Fruit fly (Drosophila melanogaster) whole organism, wandering third instar larva: ENCODE data around the gene GstD2.

Experiments used
- Abd-B ChIP-seq: fragments of >200 bp; optimal IDR thresholded peaks from 2 replicates; lab custom pipeline; 2017; ENCODE audit warnings: missing biosample characterization, missing genetic modification characterization
- CG9705 ChIP-seq: fragments of 200-800 bp; sonication (Bioruptor generic); optimal IDR thresholded peaks from 2 replicates; lab custom pipeline; 2018; ENCODE audit warnings: missing biosample characterization, mild to moderate bottlenecking, missing genetic modification characterization
- Dif ChIP-seq: fragments of 200-275, 200-300 bp; sonication (Bioruptor generic); optimal IDR thresholded peaks from 2 replicates; lab custom pipeline; 2018; ENCODE audit warnings: missing biosample characterization, missing genetic modification characterization; ENCODE audit not compliant: partially characterized antibody
- GATAd ChIP-seq: sonication (Bioruptor generic); optimal IDR thresholded peaks from 2 replicates; lab custom pipeline; 2016; ENCODE audit warnings: missing biosample characterization, missing genetic modification characterization
- HLH106 ChIP-seq: fragments of 200-800 bp; optimal IDR thresholded peaks from 3 replicates; lab custom pipeline; 2019; ENCODE audit warnings: missing biosample characterization, mild to moderate bottlenecking, missing genetic modification characterization, moderate library complexity
- Hnf4 ChIP-seq: fragments of 200-800 bp; sonication (Bioruptor generic); optimal IDR thresholded peaks from 2 replicates; lab custom pipeline; 2016; ENCODE audit warnings: missing biosample characterization, mild to moderate bottlenecking, missing genetic modification characterization
- Hr78 ChIP-seq: fragments of >200 bp; optimal IDR thresholded peaks from 2 replicates; lab custom pipeline; 2017; ENCODE audit warnings: missing biosample characterization, missing genetic modification characterization
- Hr83 ChIP-seq: fragments of 200-300 bp; sonication (Bioruptor generic); optimal IDR thresholded peaks from 2 replicates; lab custom pipeline; 2016; ENCODE audit warnings: missing biosample characterization, mild to moderate bottlenecking, missing genetic modification characterization, moderate library complexity; ENCODE audit not compliant: poor library complexity, severe bottlenecking
- Jra ChIP-seq: sonication (Bioruptor generic); optimal IDR thresholded peaks from 2 replicates; lab custom pipeline; 2016; ENCODE audit warnings: missing biosample characterization, missing genetic modification characterization
- Mio ChIP-seq: sonication (Bioruptor generic); optimal IDR thresholded peaks from 2 replicates; lab custom pipeline; 2016; ENCODE audit warnings: missing biosample characterization, missing genetic modification characterization
- N ChIP-seq: fragments of >200 bp; optimal IDR thresholded peaks from 2 replicates; lab custom pipeline; 2018; ENCODE audit warnings: missing biosample characterization, missing external identifiers, missing genetic modification characterization
- OdsH ChIP-seq: fragments of 200-800 bp; sonication (Bioruptor generic); optimal IDR thresholded peaks from 2 replicates; lab custom pipeline; 2016; ENCODE audit warnings: missing biosample characterization, mild to moderate bottlenecking, missing genetic modification characterization
- Rel ChIP-seq, 2 experiments: fragments of 200-800 bp; sonication (Bioruptor generic) in 1 of 2; optimal IDR thresholded peaks; 2 replicates in 1 of 2; 3 replicates in 1 of 2; lab custom pipeline; 2016 to 2019; ENCODE audit warnings: mild to moderate bottlenecking in 2 of 2, missing biosample characterization in 2 of 2, missing genetic modification characterization in 2 of 2, moderate library complexity in 1 of 2
- Sp1 ChIP-seq: fragments of 200-800 bp; sonication (Bioruptor generic); optimal IDR thresholded peaks from 3 replicates; lab custom pipeline; 2019; ENCODE audit warnings: missing biosample characterization, mild to moderate bottlenecking, missing genetic modification characterization, moderate library complexity
- Vsx2 ChIP-seq: fragments of 200-300, 225-300 bp; sonication (Bioruptor generic); optimal IDR thresholded peaks from 2 replicates; lab custom pipeline; 2018; ENCODE audit warnings: missing biosample characterization, missing genetic modification characterization; ENCODE audit not compliant: partially characterized antibody
- br ChIP-seq: fragments of 200-800 bp; sonication (Bioruptor generic); optimal IDR thresholded peaks from 2 replicates; lab custom pipeline; 2016; ENCODE audit warnings: missing biosample characterization, missing genetic modification characterization
- dl ChIP-seq, 2 experiments: fragments of 175-275, 200-275 bp in 1 of 2; fragments of 200-275 bp in 1 of 2; sonication (Bioruptor generic); optimal IDR thresholded peaks; lab custom pipeline; 2018; ENCODE audit warnings: mild to moderate bottlenecking in 2 of 2, missing biosample characterization in 2 of 2, missing genetic modification characterization in 2 of 2, moderate library complexity in 2 of 2; ENCODE audit not compliant: partially characterized antibody in 2 of 2, insufficient read depth in 1 of 2
- dmrt93B ChIP-seq: fragments of 200-800 bp; sonication (Bioruptor generic); optimal IDR thresholded peaks from 2 replicates; lab custom pipeline; 2018; ENCODE audit warnings: missing biosample characterization, mild to moderate bottlenecking, missing genetic modification characterization
- dsf ChIP-seq: sonication (Bioruptor generic); optimal IDR thresholded peaks from 2 replicates; lab custom pipeline; 2016; ENCODE audit warnings: missing biosample characterization, missing genetic modification characterization, borderline replicate concordance
- ey ChIP-seq: fragments of 200-800 bp; sonication (Bioruptor generic); optimal IDR thresholded peaks from 2 replicates; lab custom pipeline; 2016; ENCODE audit warnings: missing biosample characterization, missing genetic modification characterization
- foxo ChIP-seq, 2 experiments: fragments of 200-800 bp; sonication (Bioruptor generic); optimal IDR thresholded peaks; 2 replicates in 1 of 2; 3 replicates in 1 of 2; lab custom pipeline; 2016 to 2017; ENCODE audit warnings: missing biosample characterization in 2 of 2, missing genetic modification characterization in 2 of 2
- fru ChIP-seq: fragments of 200-800 bp; sonication (Bioruptor generic); optimal IDR thresholded peaks from 3 replicates; lab custom pipeline; 2016; ENCODE audit warnings: missing biosample characterization, mild to moderate bottlenecking, missing genetic modification characterization
- h ChIP-seq: fragments of 200-800 bp; sonication (Bioruptor generic); optimal IDR thresholded peaks from 3 replicates; lab custom pipeline; 2016; ENCODE audit warnings: missing biosample characterization, mild to moderate bottlenecking, missing genetic modification characterization
- lola ChIP-seq: fragments of >200 bp; optimal IDR thresholded peaks from 2 replicates; lab custom pipeline; 2017; ENCODE audit warnings: missing biosample characterization, missing genetic modification characterization
- pan ChIP-seq: fragments of >200 bp; optimal IDR thresholded peaks from 2 replicates; lab custom pipeline; 2017
- psq ChIP-seq: fragments of 200-800 bp; sonication (Bioruptor generic); optimal IDR thresholded peaks from 3 replicates; lab custom pipeline; 2017; ENCODE audit warnings: missing biosample characterization, mild to moderate bottlenecking, missing genetic modification characterization, moderate library complexity
- rgr ChIP-seq: fragments of 200-800 bp; sonication (Bioruptor generic); optimal IDR thresholded peaks from 3 replicates; lab custom pipeline; 2016; ENCODE audit warnings: missing biosample characterization, mild to moderate bottlenecking, missing genetic modification characterization
- sage ChIP-seq: fragments of 200-800 bp; sonication (Bioruptor generic); optimal IDR thresholded peaks from 2 replicates; lab custom pipeline; 2016; ENCODE audit warnings: missing biosample characterization, mild to moderate bottlenecking, missing genetic modification characterization
- tai ChIP-seq: sonication (Bioruptor generic); optimal IDR thresholded peaks from 2 replicates; lab custom pipeline; 2016; ENCODE audit warnings: missing biosample characterization, missing genetic modification characterization
- usp ChIP-seq: fragments of >200 bp; optimal IDR thresholded peaks from 2 replicates; lab custom pipeline; 2017; ENCODE audit warnings: missing biosample characterization, missing genetic modification characterization
- woc ChIP-seq: sonication (Bioruptor generic); optimal IDR thresholded peaks from 2 replicates; lab custom pipeline; 2016; ENCODE audit warnings: missing biosample characterization, mild to moderate bottlenecking, missing genetic modification characterization

The GstD2 gene

dm6 chr3R:12402935-12403334 is 31.2 kb downstream of the GstD2 start (continued):
- TF ChIP-seq CG9705 (GFP tag; lab: Kevin White, UChicago) (peak; percentile 100), rgr (GFP tag; lab: Kevin White, UChicago) (peak; percentile 97)

- TF ChIP-seq Abd-B (GFP tag; lab: Kevin White, UChicago) (no peak), Hr78 (GFP tag; lab: Kevin White, UChicago) (no peak), Jra (GFP tag; lab: Kevin White, UChicago) (no peak), dsf (GFP tag; lab: Kevin White, UChicago) (no peak), OdsH (GFP tag; lab: Kevin White, UChicago) (no peak), Hr83 (GFP tag; lab: Kevin White, UChicago) (no peak), GATAd (GFP tag; lab: Kevin White, UChicago) (no peak), foxo (GFP tag; optimal IDR thresholded peaks at IDR 0.05; lab: Kevin White, UChicago) (no peak), tai (GFP tag; lab: Kevin White, UChicago) (no peak), rgr (GFP tag; lab: Kevin White, UChicago) (no peak), Vsx2 (GFP tag; lab: Kevin White, UChicago) (no peak), dl (GFP tag; optimal IDR thresholded peaks at IDR 0.05; lab: Kevin White, UChicago; ENCODE audit: insufficient read depth in 1 of 2, partially characterized antibody in 2 of 2) (no peak), Hnf4 (GFP tag; lab: Kevin White, UChicago) (no peak), br (GFP tag; lab: Kevin White, UChicago) (no peak), Sp1 (no peak)
These were observed 33.4 kb downstream of the GstD2 start for dm6 chr3R:12405134-12405533.

- no peak for TF ChIP-seq br (GFP tag; lab: Kevin White, UChicago)
- TF ChIP-seq sage (GFP tag; lab: Kevin White, UChicago), result no peak
- TF ChIP-seq Hr78 (GFP tag; lab: Kevin White, UChicago), result no peak
- TF ChIP-seq Sp1, result no peak
- no peak for TF ChIP-seq psq (GFP tag; lab: Kevin White, UChicago)
- no peak for TF ChIP-seq Rel (GFP tag; optimal IDR thresholded peaks at IDR 0.05; lab: Kevin White, UChicago)
- TF ChIP-seq Rel (tag; optimal IDR thresholded peaks at IDR 0.05; lab: Kevin White, UChicago), result no peak
These were observed 34.1 kb downstream of the GstD2 start, which contains the start of gene Cyp9f2 for dm6 chr3R:12405928-12406234. Gene Cyp9f2 (minus strand): TSS chr3R:12406028.

- TF ChIP-seq CG9705 (GFP tag; lab: Kevin White, UChicago) (peak; percentile 14), dsf (GFP tag; lab: Kevin White, UChicago) (no peak), woc (GFP tag; lab: Kevin White, UChicago) (peak; percentile 48), HLH106 (peak; percentile 45), lola (GFP tag; lab: Kevin White, UChicago) (no peak), fru (GFP tag; lab: Kevin White, UChicago) (peak; percentile 82), ey (GFP tag; lab: Kevin White, UChicago) (peak; percentile 43), Rel (GFP tag; optimal IDR thresholded peaks at IDR 0.05; lab: Kevin White, UChicago) (no peak), Rel (tag; optimal IDR thresholded peaks at IDR 0.05; lab: Kevin White, UChicago) (peak; percentile 5), OdsH (GFP tag; lab: Kevin White, UChicago) (peak; percentile 53), Vsx2 (GFP tag; lab: Kevin White, UChicago) (no peak), foxo (GFP tag; optimal IDR thresholded peaks at IDR 0.05; lab: Kevin White, UChicago) (peak in 1 of 2 experiments; percentile 67), sage (GFP tag; lab: Kevin White, UChicago) (no peak), Sp1 (peak; percentile 58), psq (GFP tag; lab: Kevin White, UChicago) (peak; percentile 54), pan (lab: Kevin White, UChicago) (no peak), br (GFP tag; lab: Kevin White, UChicago) (peak; percentile 52), h (GFP tag; lab: Kevin White, UChicago) (peak; percentile 58), rgr (GFP tag; lab: Kevin White, UChicago) (peak; percentile 69)
- TF ChIP-seq, all 38 proteins: peak for 13
These were observed 34.7 kb downstream of the GstD2 start, which contains the start of gene CG5167 for dm6 chr3R:12406235-12407196. Gene CG5167 (plus strand): TSS chr3R:12406532.

dm6 chr3R:12408160-12408559 is 36.4 kb downstream of the GstD2 start, which contains the start of gene CG5196:
Gene CG5196 (plus strand): TSS chr3R:12408316.
- TF ChIP-seq Jra (GFP tag; lab: Kevin White, UChicago) (no peak), dmrt93B (GFP tag; lab: Kevin White, UChicago) (no peak), sage (GFP tag; lab: Kevin White, UChicago) (no peak), Sp1 (peak; percentile 22), dsf (GFP tag; lab: Kevin White, UChicago) (no peak), usp (GFP tag; lab: Kevin White, UChicago) (no peak), foxo (GFP tag; optimal IDR thresholded peaks at IDR 0.05; lab: Kevin White, UChicago) (no peak), Mio (no peak), Hnf4 (GFP tag; lab: Kevin White, UChicago) (no peak), woc (GFP tag; lab: Kevin White, UChicago) (no peak), HLH106 (peak; percentile 7), Rel (GFP tag; optimal IDR thresholded peaks at IDR 0.05; lab: Kevin White, UChicago) (no peak), Rel (tag; optimal IDR thresholded peaks at IDR 0.05; lab: Kevin White, UChicago) (peak; percentile 27), N (GFP tag; lab: Kevin White, UChicago) (no peak), Dif (GFP tag; lab: Kevin White, UChicago) (no peak), fru (GFP tag; lab: Kevin White, UChicago) (peak; percentile 17)
- TF ChIP-seq, all 38 proteins: peak for 4
